Fruit fly (Drosophila melanogaster) whole organism, adult: ENCODE results near the gene CG32024.

Experiments used
- CG12768 ChIP-seq: fragments of 200-800 bp; sonication (Bioruptor generic); optimal IDR thresholded peaks from 2 replicates; lab custom pipeline; 2017; ENCODE audit warnings: missing biosample characterization, missing genetic modification characterization, mild to moderate bottlenecking, moderate library complexity, missing genetic modification reagents
- CG14711 ChIP-seq: fragments of 200-800 bp; sonication (Bioruptor generic); optimal IDR thresholded peaks from 2 replicates; lab custom pipeline; 2018; ENCODE audit warnings: missing biosample characterization, mild to moderate bottlenecking, missing genetic modification characterization, moderate library complexity
- CG33017 ChIP-seq: fragments of 200-800 bp; sonication (Bioruptor generic); optimal IDR thresholded peaks from 2 replicates; lab custom pipeline; 2018; ENCODE audit warnings: missing biosample characterization, mild to moderate bottlenecking, missing genetic modification characterization, moderate library complexity
- Crg-1 ChIP-seq: fragments of 200-800 bp; sonication (Bioruptor generic); optimal IDR thresholded peaks from 2 replicates; lab custom pipeline; 2016; ENCODE audit warnings: missing biosample characterization, missing genetic modification characterization
- kay ChIP-seq: fragments of 200-800 bp; sonication (Bioruptor generic); peaks from one replicate; lab custom pipeline; 2016; ENCODE audit warnings: missing biosample characterization, missing genetic modification characterization, borderline replicate concordance

DNA sequence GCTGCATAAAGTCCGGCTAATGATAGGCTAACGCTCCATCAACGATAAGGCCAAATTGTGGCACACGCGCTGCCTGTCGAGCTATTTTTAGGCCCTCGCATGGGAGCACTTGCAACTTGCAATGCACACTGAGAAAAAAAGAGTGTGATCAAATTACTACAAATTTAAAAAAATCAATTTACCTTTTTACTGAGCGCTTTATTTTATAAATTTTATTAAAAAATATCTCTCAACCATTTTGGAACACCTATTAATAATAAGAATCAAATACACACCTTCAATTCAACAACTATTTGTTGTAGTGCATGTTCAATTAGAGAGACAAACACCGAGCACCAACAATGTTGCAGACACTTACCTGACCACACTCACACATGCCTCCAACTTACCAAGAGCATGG lies 41.9 kb upstream of the CG32024 start:
- no peak for TF ChIP-seq kay (GFP tag; lab: Kevin White, UChicago)
- no peak for TF ChIP-seq Crg-1
- TF ChIP-seq CG12768 (GFP tag; lab: Kevin White, UChicago), result no peak
- no peak for TF ChIP-seq CG33017 (tag; lab: Kevin White, UChicago)
- TF ChIP-seq CG14711, result no peak
